Fruit fly (Drosophila melanogaster): ENCODE measurements around the gene PGRP-LE.
"Not testable (repeated sequence)": the region's sequence is repeated elsewhere in the genome, so short reads cannot be mapped to it uniquely, and the experiment has no call there.

PGRP-LE gene

DNA sequence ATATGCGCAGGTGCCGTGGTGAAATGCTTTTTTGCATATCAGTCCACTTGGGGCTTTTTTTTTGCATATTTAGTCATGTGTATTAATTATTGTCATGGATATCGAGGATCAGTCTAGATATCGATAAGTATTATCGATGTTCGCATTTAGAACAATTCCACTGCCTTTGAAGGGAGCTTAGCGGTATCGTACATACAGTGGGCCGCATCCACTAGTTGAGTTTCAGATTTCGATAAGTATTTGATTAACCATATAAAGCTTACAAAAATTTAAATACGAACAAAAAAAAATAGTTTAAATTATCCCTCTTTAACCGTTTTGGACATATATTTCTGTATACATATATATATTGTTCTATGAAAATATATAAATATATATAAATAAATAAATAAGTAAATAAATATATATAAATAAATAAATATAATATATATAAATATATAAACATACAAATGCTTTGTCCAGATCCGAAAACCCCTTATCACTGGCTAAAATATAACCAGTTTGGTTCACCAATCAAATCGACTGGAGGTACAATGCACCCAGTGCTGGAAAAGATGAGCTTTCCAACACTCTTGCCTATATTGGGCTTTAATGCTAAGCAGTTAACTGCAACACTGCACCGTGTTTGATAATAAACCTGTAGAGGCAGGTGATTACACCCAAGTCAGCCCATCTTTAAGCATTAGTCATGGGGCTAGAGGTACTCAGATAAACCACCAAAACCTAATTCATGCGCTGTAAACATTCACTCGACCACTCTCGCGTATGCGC is 615 bp downstream of the PGRP-LE start:
- TF ChIP-seq Dll (optimal IDR thresholded peaks at IDR 0.05): no peak

DNA sequence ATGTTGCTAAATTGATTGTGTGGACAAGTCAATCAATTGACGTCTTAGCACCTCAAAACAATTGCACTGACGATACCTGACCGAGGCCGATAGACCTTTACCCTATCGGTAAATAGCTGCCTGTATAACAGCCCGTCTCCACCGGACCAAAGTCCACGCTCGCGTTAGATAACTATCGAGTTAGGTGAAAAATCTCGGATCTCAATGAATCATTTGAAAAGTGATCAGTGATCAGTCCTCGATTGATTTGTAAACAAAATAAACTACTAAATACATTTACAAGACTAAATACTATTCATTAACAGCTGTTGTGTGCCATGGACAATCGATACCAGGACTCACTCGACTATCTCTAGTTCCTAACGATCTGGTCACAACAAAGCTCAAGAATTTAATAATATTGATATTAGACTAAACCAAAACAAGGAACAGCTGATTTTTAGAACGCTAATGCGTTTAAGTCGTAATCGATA is 4.6 kb downstream of the PGRP-LE start, which contains the start of the genes sordd2 and CG15602:
Gene sordd2 (minus strand): TSS at position 78 of the 473 bp plus-strand sequence.
Gene CG15602 (plus strand): TSS at position 342 of the 473 bp plus-strand sequence.
- not testable (repeated sequence) for TF ChIP-seq pan (optimal IDR thresholded peaks at IDR 0.05); psq (optimal IDR thresholded peaks at IDR 0.05); usp (GFP tag; optimal IDR thresholded peaks at IDR 0.05)

DNA sequence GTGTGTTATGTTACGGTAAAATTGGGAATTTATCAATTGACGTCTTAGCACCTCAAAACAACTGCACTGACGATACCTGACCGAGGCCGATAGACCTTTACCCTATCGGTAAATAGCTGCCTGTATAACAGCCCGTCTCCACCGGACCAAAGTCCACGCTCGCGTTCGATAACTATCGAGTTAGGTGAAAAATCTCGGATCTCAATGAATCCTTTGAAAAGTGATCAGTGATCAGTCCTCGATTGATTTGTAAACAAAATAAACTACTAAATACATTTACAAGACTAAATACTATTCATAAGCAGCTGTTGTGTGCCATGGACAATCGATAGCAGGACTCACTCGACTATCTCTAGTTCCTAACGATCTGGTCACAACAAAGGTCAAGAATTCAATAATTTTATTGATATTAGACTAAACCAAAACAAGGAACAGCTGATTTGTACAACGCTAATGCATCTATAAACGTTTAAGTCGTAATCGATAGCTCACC is 7.7 kb downstream of the PGRP-LE start, which contains the start of gene sordd1:
Gene sordd1 (minus strand): TSS at position 78 of the 493 bp plus-strand sequence.
- TF ChIP-seq Dll (optimal IDR thresholded peaks at IDR 0.05); psq (optimal IDR thresholded peaks at IDR 0.05); usp (GFP tag; optimal IDR thresholded peaks at IDR 0.05): not testable (repeated sequence)

DNA sequence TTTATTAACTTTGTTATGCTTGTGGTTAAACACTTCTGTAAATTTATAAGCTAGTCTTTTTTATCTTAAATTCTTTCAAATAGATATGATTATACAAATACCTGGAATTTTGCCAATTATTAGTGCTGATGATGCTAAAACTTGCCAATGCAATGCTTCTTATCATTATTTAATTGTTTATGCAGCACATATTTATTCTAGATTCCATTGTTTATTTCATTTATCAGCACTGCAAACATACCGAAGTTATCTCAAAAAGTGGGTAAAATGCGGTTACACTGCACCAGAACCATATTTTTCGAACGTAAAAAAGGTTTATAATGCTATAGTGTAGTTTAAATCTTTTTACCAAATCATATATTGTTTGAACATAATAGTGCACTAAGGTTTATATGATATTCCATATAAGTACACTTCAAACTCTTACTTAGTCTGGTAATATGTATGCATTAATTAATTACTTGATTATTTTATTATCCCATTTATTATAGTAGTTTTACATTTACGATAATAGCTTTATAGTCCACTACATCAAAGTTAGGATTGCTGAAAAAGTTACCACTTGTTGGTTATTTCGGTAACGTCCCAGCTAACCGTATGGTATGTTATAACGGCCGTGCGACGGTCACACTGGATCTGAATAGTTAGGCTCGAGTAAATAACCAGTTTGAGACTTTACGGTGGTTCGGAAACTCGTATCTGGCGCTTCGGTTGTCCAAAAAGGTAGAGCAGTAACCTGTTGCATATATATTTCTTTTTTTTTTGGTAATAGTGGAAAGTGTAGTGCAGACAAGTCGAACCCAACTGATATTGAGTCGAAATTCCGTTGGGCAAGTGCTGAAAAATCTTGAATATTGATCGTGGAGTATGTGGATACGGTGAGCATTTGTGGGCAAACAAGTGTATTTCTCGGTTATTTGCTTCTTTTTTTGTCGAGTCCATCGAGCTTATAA is 15.2 kb downstream of the PGRP-LE start, which contains the start of gene Rhp:
Gene Rhp (plus strand): TSS at position 663 of the 953 bp plus-strand sequence.
- TF ChIP-seq CG8478 (optimal IDR thresholded peaks at IDR 0.05) (no peak), Dll (optimal IDR thresholded peaks at IDR 0.05) (no peak)

DNA sequence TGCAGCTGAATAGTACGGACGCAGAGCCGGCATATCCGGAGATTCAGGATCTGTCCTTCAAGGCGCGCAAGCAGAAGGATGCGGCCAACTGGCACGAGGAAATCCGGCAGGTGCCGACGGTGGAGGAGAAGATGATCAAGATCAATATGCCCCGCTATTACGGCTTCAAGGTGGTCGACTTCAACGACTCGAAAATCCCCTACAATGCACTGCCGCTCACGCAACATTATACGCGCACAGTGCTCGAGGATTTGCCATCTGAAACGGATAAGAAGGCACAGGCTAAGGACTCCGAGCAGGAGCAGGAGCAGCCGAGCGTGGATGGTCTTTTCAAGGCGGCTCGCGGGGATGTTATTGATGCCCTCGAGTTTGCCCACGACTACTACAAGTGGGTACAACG is 17.4 kb downstream of the PGRP-LE start:
- no peak for TF ChIP-seq CG8478 (optimal IDR thresholded peaks at IDR 0.05)
- TF ChIP-seq psq (optimal IDR thresholded peaks at IDR 0.05): no peak
- TF ChIP-seq pan (optimal IDR thresholded peaks at IDR 0.05): no peak
- TF ChIP-seq Dll (optimal IDR thresholded peaks at IDR 0.05): no peak

DNA sequence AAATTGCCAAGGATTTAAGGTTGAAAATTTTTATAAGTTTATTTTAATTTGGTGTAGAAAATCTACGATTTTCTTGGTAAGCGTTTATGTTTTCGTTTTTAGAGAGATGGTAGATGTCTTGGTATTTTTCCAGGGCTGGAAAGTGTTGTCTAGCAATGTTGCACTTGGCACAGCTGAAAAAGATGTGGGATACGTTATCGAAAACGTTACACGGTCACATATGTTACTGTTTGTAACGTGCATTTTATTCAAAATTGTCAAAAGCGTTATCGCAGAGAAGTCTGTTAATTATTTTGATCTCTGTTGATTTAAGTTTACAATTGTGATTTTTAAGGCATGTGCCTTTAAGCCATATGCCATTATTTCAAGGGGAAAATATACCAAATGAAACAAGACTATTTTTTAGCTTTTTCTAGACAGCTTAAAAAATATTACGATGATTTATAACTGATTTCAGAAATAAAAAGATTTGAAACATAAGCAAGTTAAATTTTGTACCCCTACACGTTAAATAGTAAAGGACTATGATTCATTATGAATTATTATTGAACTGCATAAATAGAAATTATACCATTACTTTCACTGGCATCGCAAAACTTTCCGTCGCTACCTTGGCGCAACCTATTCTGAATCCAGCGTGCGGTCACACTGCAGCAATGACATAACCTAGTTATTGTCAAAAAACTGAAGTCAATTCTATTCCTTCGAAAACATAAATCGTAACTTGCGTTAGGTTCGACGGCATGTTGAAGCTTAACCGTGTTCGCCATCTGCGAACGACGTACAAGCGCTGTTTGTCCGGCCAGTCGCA is 18.0 kb downstream of the PGRP-LE start, which contains the start of the genes Paf-AHalpha and mRpS30:
Gene Paf-AHalpha (minus strand): TSS at position 155 of the 811 bp plus-strand sequence.
Gene mRpS30 (plus strand): TSS at position 619 of the 811 bp plus-strand sequence.
- TF ChIP-seq Dll (optimal IDR thresholded peaks at IDR 0.05) (no peak), CG8478 (optimal IDR thresholded peaks at IDR 0.05) (no peak)

DNA sequence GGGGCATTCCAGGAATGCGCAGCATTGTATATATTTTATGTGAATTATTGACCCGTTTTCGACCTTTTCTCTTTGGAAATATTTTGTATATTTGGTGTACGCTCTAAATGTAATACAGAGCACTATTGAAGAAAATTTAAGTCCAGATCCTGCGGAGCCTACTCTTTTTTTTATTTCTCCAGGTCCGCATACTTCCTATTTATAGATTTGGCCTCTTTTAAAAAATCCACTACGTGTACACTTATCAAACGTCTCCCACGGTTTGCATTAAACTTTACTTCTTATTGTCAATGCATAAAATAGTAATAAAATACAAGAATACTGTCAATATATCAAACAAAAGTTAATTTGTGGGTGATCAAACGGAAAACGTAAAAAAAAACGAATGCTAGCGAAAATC is 20.1 kb downstream of the PGRP-LE start, which contains the start of gene Efhc1.1:
Gene Efhc1.1 (minus strand): TSS at position 101 of the 400 bp plus-strand sequence.
- TF ChIP-seq psq (optimal IDR thresholded peaks at IDR 0.05): no peak
- TF ChIP-seq usp (GFP tag; optimal IDR thresholded peaks at IDR 0.05): no peak
- no peak for TF ChIP-seq CG8478 (optimal IDR thresholded peaks at IDR 0.05)
- TF ChIP-seq EcR (GFP tag; optimal IDR thresholded peaks at IDR 0.05): no peak
- no peak for TF ChIP-seq pan (optimal IDR thresholded peaks at IDR 0.05)
- TF ChIP-seq Dll (optimal IDR thresholded peaks at IDR 0.05): no peak

DNA sequence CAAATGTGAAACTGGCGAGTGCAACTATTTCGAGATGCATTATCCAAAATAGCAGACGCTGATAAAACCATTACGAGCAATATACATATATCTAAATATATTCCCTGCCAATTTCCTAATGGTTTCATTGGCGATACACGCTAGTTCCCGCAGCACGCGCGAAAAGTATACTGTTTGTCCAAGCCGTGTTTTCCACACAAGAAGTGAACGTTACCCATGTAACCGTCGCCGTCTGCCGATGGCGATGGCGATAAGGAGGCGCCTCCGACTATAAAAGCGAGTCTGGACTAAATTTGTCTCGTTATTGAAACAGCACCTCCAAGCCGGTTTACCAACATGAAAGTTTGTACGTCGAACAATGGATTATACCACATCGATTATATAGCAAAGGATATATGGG is 24.8 kb downstream of the PGRP-LE start, which contains the start of gene CG43673:
Gene CG43673 (plus strand): TSS at position 301 of the 400 bp plus-strand sequence.
- TF ChIP-seq CG8478 (optimal IDR thresholded peaks at IDR 0.05): no peak
- TF ChIP-seq Dll (optimal IDR thresholded peaks at IDR 0.05): no peak

DNA sequence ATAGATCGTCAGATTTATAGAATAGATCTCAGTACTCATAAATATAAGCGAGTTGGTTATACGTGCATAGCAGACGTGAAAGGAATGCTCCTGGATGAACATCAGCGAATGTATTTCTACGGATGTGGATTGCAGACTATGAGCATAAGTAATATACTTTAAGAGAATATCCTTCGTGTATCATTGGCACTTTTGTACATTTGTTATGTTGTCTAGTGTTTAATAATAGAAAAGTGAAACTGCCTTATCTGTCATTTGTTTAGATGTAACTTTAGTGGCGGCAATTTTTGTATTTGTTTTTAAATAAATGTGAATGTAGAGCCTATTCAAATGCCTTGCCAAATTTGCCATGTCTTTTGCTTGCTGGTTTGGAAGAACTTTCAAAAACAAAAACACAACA is 31.0 kb downstream of the PGRP-LE start, which contains the start of gene CG43672:
Gene CG43672 (plus strand): TSS at position 301 of the 400 bp plus-strand sequence.
- TF ChIP-seq psq (optimal IDR thresholded peaks at IDR 0.05): no peak
- no peak for TF ChIP-seq CG8478 (optimal IDR thresholded peaks at IDR 0.05)
- no peak for TF ChIP-seq Dll (optimal IDR thresholded peaks at IDR 0.05)

DNA sequence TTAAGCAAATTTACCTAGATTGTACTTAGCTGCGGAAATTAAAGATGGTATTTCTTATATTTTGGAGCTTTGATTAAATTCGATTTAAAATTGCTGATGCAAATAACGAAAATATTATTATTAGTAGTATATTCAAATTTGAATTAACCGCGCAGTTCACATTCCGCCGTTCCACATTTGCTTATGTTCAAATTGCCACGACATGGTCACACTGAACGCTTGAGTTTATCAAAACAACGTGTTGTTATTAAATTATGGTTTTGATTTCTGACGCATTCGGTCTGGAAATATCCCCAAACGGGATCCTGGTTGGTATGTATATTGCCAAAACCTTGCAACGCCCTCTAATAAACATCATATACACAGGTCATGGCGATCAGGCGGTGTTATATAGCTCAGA is 34.2 kb downstream of the PGRP-LE start, which contains the start of gene CG33172:
Gene CG33172 (plus strand): TSS at position 208 of the 400 bp plus-strand sequence.
- TF ChIP-seq usp (GFP tag; optimal IDR thresholded peaks at IDR 0.05): no peak

DNA sequence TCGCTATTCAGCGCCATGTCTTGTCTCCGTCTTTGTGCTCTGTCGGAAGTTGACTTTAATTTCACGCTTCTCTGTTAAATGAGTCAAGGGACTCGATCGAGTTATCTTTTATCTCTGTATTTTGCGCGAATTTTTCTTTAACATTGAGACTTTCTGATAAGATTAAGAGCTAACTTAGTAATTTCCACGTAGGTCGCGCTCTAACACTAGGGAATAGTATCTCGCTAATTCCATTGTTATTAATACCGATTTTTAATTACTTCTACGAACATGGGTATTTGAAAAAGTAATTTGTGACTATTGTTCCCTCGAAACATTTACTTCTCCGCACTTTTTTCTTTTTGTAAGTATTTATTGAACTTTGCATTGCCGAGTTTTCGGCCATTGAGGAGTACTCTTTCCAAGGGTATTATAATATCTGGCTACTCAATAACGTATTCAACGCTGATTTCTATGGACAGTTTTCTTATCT is 37.2 kb downstream of the PGRP-LE start, which contains the start of gene CG8952:
Gene CG8952 (minus strand): TSS at position 51 of the 472 bp plus-strand sequence.
- no peak for TF ChIP-seq pan (optimal IDR thresholded peaks at IDR 0.05)
- no peak for TF ChIP-seq EcR (GFP tag; optimal IDR thresholded peaks at IDR 0.05)

DNA sequence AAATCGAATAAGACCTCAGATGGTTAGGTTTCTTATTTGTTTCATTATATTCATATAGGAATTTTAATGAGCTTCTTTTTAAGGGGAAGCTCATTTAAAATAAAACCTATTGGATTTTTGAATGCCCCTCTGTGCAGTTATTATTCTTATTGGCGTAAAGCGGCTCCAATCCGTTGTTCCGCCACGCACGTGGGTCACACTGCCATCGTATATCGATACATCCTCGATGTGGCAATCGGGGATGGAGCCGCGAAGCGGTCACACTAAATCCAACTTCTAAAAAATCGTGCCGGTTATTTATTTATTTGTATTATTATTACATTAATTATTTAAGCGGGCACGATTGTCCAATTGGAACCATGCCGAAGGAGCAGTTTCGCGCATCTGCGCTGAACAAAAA is 41.0 kb downstream of the PGRP-LE start, which contains the start of gene Polr3A:
Gene Polr3A (plus strand): TSS at position 234 of the 400 bp plus-strand sequence.
- TF ChIP-seq EcR (GFP tag; optimal IDR thresholded peaks at IDR 0.05) (no peak), usp (GFP tag; optimal IDR thresholded peaks at IDR 0.05) (no peak), pan (optimal IDR thresholded peaks at IDR 0.05) (no peak), psq (optimal IDR thresholded peaks at IDR 0.05) (no peak), Dll (optimal IDR thresholded peaks at IDR 0.05) (no peak), CG8478 (optimal IDR thresholded peaks at IDR 0.05) (no peak)
